Worm (Caenorhabditis elegans) whole organism, L2 larva: Measurements from ENCODE around the gene Y42G9A.3.

Source experiments
- ZK546.5 ChIP-seq: sonication (generic microtip); optimal IDR thresholded peaks from 2 replicates; lab custom pipeline; 2017; ENCODE audit warnings: missing biosample characterization, missing genetic modification characterization
- aly-2 ChIP-seq: fragments of 150-350 bp; optimal IDR thresholded peaks from 2 replicates; lab custom pipeline; 2014; ENCODE audit warnings: missing biosample characterization, missing genetic modification characterization
- ama-1 ChIP-seq: fragments of 150-350 bp; optimal IDR thresholded peaks from 2 replicates; lab custom pipeline; 2018; ENCODE audit warnings: inconsistent platforms
- blmp-1 ChIP-seq: sonication (generic microtip); optimal IDR thresholded peaks from 2 replicates; lab custom pipeline; 2017; ENCODE audit warnings: missing genetic modification characterization, mild to moderate bottlenecking, missing compliant biosample characterization, antibody characterized with exemption, moderate library complexity; ENCODE audit not compliant: insufficient read depth
- ceh-82 ChIP-seq: fragments of 150-350 bp; optimal IDR thresholded peaks from 2 replicates; lab custom pipeline; 2014; ENCODE audit warnings: missing biosample characterization, missing genetic modification characterization
- egl-27 ChIP-seq: sonication (generic microtip); optimal IDR thresholded peaks from 3 replicates; lab custom pipeline; 2017; ENCODE audit warnings: missing biosample characterization, missing genetic modification reagents, missing genetic modification characterization
- gmeb-1 ChIP-seq: fragments of 150-350 bp; optimal IDR thresholded peaks from 2 replicates; lab custom pipeline; 2014; ENCODE audit warnings: missing biosample characterization, missing genetic modification characterization
- nhr-237 ChIP-seq: fragments of 150-350 bp; optimal IDR thresholded peaks from 2 replicates; lab custom pipeline; 2014; ENCODE audit warnings: missing biosample characterization, missing genetic modification characterization
- unc-39 ChIP-seq: fragments of 150-350 bp; optimal IDR thresholded peaks from 2 replicates; lab custom pipeline; 2014; ENCODE audit warnings: missing biosample characterization, missing genetic modification characterization
- unc-62 ChIP-seq: fragments of 150-350 bp; optimal IDR thresholded peaks from 2 replicates; lab custom pipeline; 2014; ENCODE audit warnings: missing biosample characterization, missing genetic modification reagents, missing genetic modification characterization
- ztf-11 ChIP-seq: sonication (generic microtip); optimal IDR thresholded peaks from 2 replicates; lab custom pipeline; 2017; ENCODE audit warnings: missing biosample characterization, missing genetic modification characterization

ce11 chrIII:6139328-6139727 is 6.7 kb upstream of the Y42G9A.3 start:
- TF ChIP-seq ztf-11 (tag; lab: Kevin White, UChicago) (no peak), gmeb-1 (no peak), aly-2 (no peak), ceh-82 (no peak), nhr-237 (tag; lab: Kevin White, UChicago) (no peak), unc-62 (GFP tag; lab: Kevin White, UChicago) (no peak), blmp-1 (tag; lab: Kevin White, UChicago) (no peak), egl-27 (tag; lab: Kevin White, UChicago) (no peak), ZK546.5 (no peak), ama-1 (lab: Kevin White, UChicago) (no peak), unc-39 (tag; lab: Kevin White, UChicago) (no peak)
